Worm (Caenorhabditis elegans) whole organism, late embryonic: ENCODE results near the gene D2007.2.

ENCODE experiments used
- C08G9.2 ChIP-seq: sonication (generic microtip); optimal IDR thresholded peaks from 2 replicates; lab custom pipeline; 2016; ENCODE audit warnings: mild to moderate bottlenecking, missing genetic modification characterization, moderate library complexity, missing compliant biosample characterization
- C38D4.7 ChIP-seq: fragments of 200-800 bp; sonication (Bioruptor generic); optimal IDR thresholded peaks from 2 replicates; lab custom pipeline; 2018; ENCODE audit warnings: mild to moderate bottlenecking, missing genetic modification characterization, moderate library complexity, missing compliant biosample characterization
- F13H6.1 ChIP-seq: sonication (generic microtip); optimal IDR thresholded peaks from 2 replicates; lab custom pipeline; 2016; ENCODE audit warnings: missing genetic modification characterization, missing compliant biosample characterization
- K02D7.2 ChIP-seq: sonication (generic microtip); optimal IDR thresholded peaks from 2 replicates; lab custom pipeline; 2017; ENCODE audit warnings: mild to moderate bottlenecking, missing genetic modification characterization, missing compliant biosample characterization
- T23F11.4 ChIP-seq: fragments of 200-800 bp; sonication (Bioruptor generic); optimal IDR thresholded peaks from 2 replicates; lab custom pipeline; 2018; ENCODE audit warnings: mild to moderate bottlenecking, missing genetic modification characterization, missing compliant biosample characterization
- Y22D7AL.16 ChIP-seq: sonication (generic microtip); optimal IDR thresholded peaks from 2 replicates; lab custom pipeline; 2016; ENCODE audit warnings: missing genetic modification characterization, missing compliant biosample characterization
- ahr-1 ChIP-seq: sonication (generic microtip); optimal IDR thresholded peaks from 2 replicates; lab custom pipeline; 2016; ENCODE audit warnings: missing genetic modification characterization, missing compliant biosample characterization
- ama-1 ChIP-seq: fragments of 150-350 bp; optimal IDR thresholded peaks from 2 replicates; lab custom pipeline; 2014
- ceh-19 ChIP-seq: fragments of 200-800 bp; sonication (Bioruptor generic); optimal IDR thresholded peaks from 2 replicates; lab custom pipeline; 2018; ENCODE audit warnings: mild to moderate bottlenecking, missing genetic modification characterization, missing compliant biosample characterization
- ceh-2 ChIP-seq: sonication (generic microtip); optimal IDR thresholded peaks from 2 replicates; lab custom pipeline; 2016; ENCODE audit warnings: missing genotype, missing genetic modification characterization, missing compliant biosample characterization
- ceh-30 ChIP-seq: fragments of 150-350 bp; optimal IDR thresholded peaks from 2 replicates; lab custom pipeline; 2014; ENCODE audit warnings: missing biosample characterization, missing genetic modification characterization
- ceh-31 ChIP-seq: sonication (generic microtip); optimal IDR thresholded peaks from 2 replicates; lab custom pipeline; 2016; ENCODE audit warnings: missing genetic modification characterization, missing compliant biosample characterization
- ceh-45 ChIP-seq: fragments of 200-800 bp; sonication (Bioruptor generic); IDR thresholded peaks from 2 replicates; pipeline ENCODE4 v1.3.6; 2022; ENCODE audit warnings: missing genetic modification reagents, missing genetic modification characterization, missing compliant biosample characterization
- ceh-48 ChIP-seq: sonication (generic microtip); optimal IDR thresholded peaks from 2 replicates; lab custom pipeline; 2016; ENCODE audit warnings: missing genetic modification characterization, inconsistent platforms, missing compliant biosample characterization
- ceh-6 ChIP-seq: fragments of 200-800 bp; sonication (Bioruptor generic); optimal IDR thresholded peaks from 2 replicates; lab custom pipeline; 2018; ENCODE audit warnings: mild to moderate bottlenecking, missing genetic modification characterization, missing compliant biosample characterization
- ceh-9 ChIP-seq: sonication (generic microtip); optimal IDR thresholded peaks from 2 replicates; lab custom pipeline; 2016; ENCODE audit warnings: mild to moderate bottlenecking, missing genetic modification characterization, inconsistent platforms, missing compliant biosample characterization
- che-1 ChIP-seq: sonication (generic microtip); optimal IDR thresholded peaks from 2 replicates; lab custom pipeline; 2016; ENCODE audit warnings: mild to moderate bottlenecking, missing genetic modification characterization, missing compliant biosample characterization
- dmd-4 ChIP-seq: sonication (generic microtip); optimal IDR thresholded peaks from 2 replicates; lab custom pipeline; 2016; ENCODE audit warnings: borderline replicate concordance, missing genetic modification characterization, missing compliant biosample characterization
- dve-1 ChIP-seq: sonication (generic microtip); optimal IDR thresholded peaks from 2 replicates; lab custom pipeline; 2017; ENCODE audit warnings: antibody characterized with exemption, mild to moderate bottlenecking, missing genetic modification characterization, missing compliant biosample characterization
- elt-2 ChIP-seq: sonication (generic microtip); optimal IDR thresholded peaks from 2 replicates; lab custom pipeline; 2016; ENCODE audit warnings: missing genetic modification reagents, missing genetic modification characterization, missing compliant biosample characterization
- elt-4 ChIP-seq: sonication (generic microtip); optimal IDR thresholded peaks from 2 replicates; lab custom pipeline; 2016; ENCODE audit warnings: missing genetic modification characterization, missing compliant biosample characterization
- ets-4 ChIP-seq: sonication (generic microtip); optimal IDR thresholded peaks from 2 replicates; lab custom pipeline; 2016; ENCODE audit warnings: missing genetic modification characterization, missing compliant biosample characterization
- eyg-1 ChIP-seq: sonication (generic microtip); optimal IDR thresholded peaks from 2 replicates; lab custom pipeline; 2016; ENCODE audit warnings: missing genotype, missing genetic modification characterization, missing compliant biosample characterization
- fax-1 ChIP-seq: sonication (generic microtip); optimal IDR thresholded peaks from 2 replicates; lab custom pipeline; 2016; ENCODE audit warnings: missing genotype, missing genetic modification characterization, missing compliant biosample characterization
- fkh-10 ChIP-seq: fragments of 150-350 bp; optimal IDR thresholded peaks from 2 replicates; lab custom pipeline; 2014; ENCODE audit warnings: missing biosample characterization, missing genetic modification reagents, missing genetic modification characterization
- hlh-15 ChIP-seq: sonication (generic microtip); optimal IDR thresholded peaks from 2 replicates; lab custom pipeline; 2016; ENCODE audit warnings: missing genetic modification characterization, missing compliant biosample characterization
- hlh-30 ChIP-seq: sonication (generic microtip); optimal IDR thresholded peaks from 2 replicates; lab custom pipeline; 2017; ENCODE audit warnings: antibody characterized with exemption, missing genetic modification characterization, missing compliant biosample characterization; ENCODE audit not compliant: insufficient read depth
- hlh-6 ChIP-seq: sonication (generic microtip); optimal IDR thresholded peaks from 2 replicates; lab custom pipeline; 2016; ENCODE audit warnings: missing genotype, missing genetic modification characterization, missing compliant biosample characterization
- hlh-8 ChIP-seq: sonication (generic microtip); optimal IDR thresholded peaks from 2 replicates; lab custom pipeline; 2016; ENCODE audit warnings: missing genotype, missing genetic modification characterization, missing compliant biosample characterization
- lim-6 ChIP-seq: sonication (generic microtip); optimal IDR thresholded peaks from 2 replicates; lab custom pipeline; 2016; ENCODE audit warnings: missing genetic modification characterization, missing compliant biosample characterization
- lin-11 ChIP-seq: fragments of 200-800 bp; sonication (Bioruptor generic); optimal IDR thresholded peaks from 2 replicates; lab custom pipeline; 2018; ENCODE audit warnings: mild to moderate bottlenecking, missing genetic modification characterization, missing compliant biosample characterization
- madf-2 ChIP-seq: sonication (generic microtip); optimal IDR thresholded peaks from 2 replicates; lab custom pipeline; 2017; ENCODE audit warnings: missing genetic modification characterization, missing compliant biosample characterization
- mec-3 ChIP-seq: sonication (generic microtip); optimal IDR thresholded peaks from 2 replicates; lab custom pipeline; 2016; ENCODE audit warnings: borderline replicate concordance, missing genetic modification characterization, missing compliant biosample characterization
- nhr-11 ChIP-seq: fragments of 150-350 bp; optimal IDR thresholded peaks from 2 replicates; lab custom pipeline; 2014; ENCODE audit warnings: missing biosample characterization, missing genetic modification characterization
- odd-2 ChIP-seq: sonication (generic microtip); optimal IDR thresholded peaks from 2 replicates; lab custom pipeline; 2017; ENCODE audit warnings: antibody characterized with exemption, mild to moderate bottlenecking, missing genetic modification characterization, missing compliant biosample characterization
- pag-3 ChIP-seq: sonication (generic microtip); optimal IDR thresholded peaks from 2 replicates; lab custom pipeline; 2016; ENCODE audit warnings: missing compliant biosample characterization, missing genetic modification characterization, borderline replicate concordance
- pat-9 ChIP-seq: fragments of 200-800 bp; sonication (Bioruptor generic); optimal IDR thresholded peaks from 2 replicates; lab custom pipeline; 2018; ENCODE audit warnings: mild to moderate bottlenecking, missing genetic modification characterization, moderate library complexity, missing compliant biosample characterization
- pax-1 ChIP-seq: fragments of 150-350 bp; optimal IDR thresholded peaks from 2 replicates; lab custom pipeline; 2014; ENCODE audit warnings: missing biosample characterization, missing genetic modification characterization
- pha-4 ChIP-seq: fragments of 150-350 bp; optimal IDR thresholded peaks from 2 replicates; lab custom pipeline; 2018; ENCODE audit warnings: missing biosample characterization, missing genetic modification reagents, missing genetic modification characterization
- pqm-1 ChIP-seq: sonication (generic microtip); optimal IDR thresholded peaks from 2 replicates; lab custom pipeline; 2016; ENCODE audit warnings: missing genetic modification characterization, missing compliant biosample characterization
- pros-1 ChIP-seq: fragments of 150-350 bp; optimal IDR thresholded peaks from 2 replicates; lab custom pipeline; 2014; ENCODE audit warnings: missing biosample characterization, missing genetic modification reagents, missing genetic modification characterization
- ref-2 ChIP-seq: sonication (generic microtip); optimal IDR thresholded peaks from 2 replicates; lab custom pipeline; 2016; ENCODE audit warnings: missing genetic modification characterization, missing compliant biosample characterization
- rnt-1 ChIP-seq: sonication (generic microtip); optimal IDR thresholded peaks from 2 replicates; lab custom pipeline; 2016; ENCODE audit warnings: missing genetic modification characterization, missing compliant biosample characterization
- sdc-2 ChIP-seq: sonication (generic microtip); optimal IDR thresholded peaks from 2 replicates; lab custom pipeline; 2016; ENCODE audit warnings: missing genotype, missing genetic modification characterization, missing compliant biosample characterization
- sox-2 ChIP-seq: fragments of 200-800 bp; sonication (Bioruptor generic); IDR thresholded peaks from 2 replicates; pipeline ENCODE4 v1.3.6; 2022; ENCODE audit warnings: missing genetic modification reagents, missing genetic modification characterization, missing compliant biosample characterization
- tbx-7 ChIP-seq: sonication (generic microtip); optimal IDR thresholded peaks from 2 replicates; lab custom pipeline; 2016; ENCODE audit warnings: missing genotype, missing genetic modification characterization, missing compliant biosample characterization
- unc-3 ChIP-seq, 2 experiments: fragments of 200-800 bp in 1 of 2; sonication (Bioruptor generic) in 1 of 2; sonication (generic microtip) in 1 of 2; conservative IDR thresholded peaks in 1 of 2; optimal IDR thresholded peaks in 1 of 2; 2 replicates each; pipeline versions ENCODE4 v1.3.6 to Lab custom; 2016 to 2022; ENCODE audit warnings: missing compliant biosample characterization in 2 of 2, missing genetic modification characterization in 2 of 2, missing genetic modification reagents in 1 of 2
- unc-86 ChIP-seq: sonication (generic microtip); optimal IDR thresholded peaks from 2 replicates; lab custom pipeline; 2016; ENCODE audit warnings: missing genetic modification characterization, missing compliant biosample characterization
- zip-5 ChIP-seq: sonication (generic microtip); optimal IDR thresholded peaks from 2 replicates; lab custom pipeline; 2016; ENCODE audit warnings: missing genetic modification characterization, missing compliant biosample characterization

Gene D2007.2

ce11 chrIII:8108490-8108889 is 40.3 kb upstream of the D2007.2 start, which contains the start of gene C14B9.3:
Gene C14B9.3, plus strand, starts transcription at chrIII:8108790.
- no peak for TF ChIP-seq dmd-4 (tag; lab: Kevin White, UChicago)
- TF ChIP-seq dve-1 = no peak
- TF ChIP-seq odd-2 = no peak
- no peak for TF ChIP-seq che-1 (tag; lab: Kevin White, UChicago)
- no peak for TF ChIP-seq lin-11 (tag; lab: Kevin White, UChicago)

ce11 chrIII:8109459-8110057 is 39.2 kb upstream of the D2007.2 start:
- TF ChIP-seq ceh-48 (tag; lab: Kevin White, UChicago) = peak; percentile 67
- peak; percentile 73 for TF ChIP-seq ceh-2 (tag; lab: Kevin White, UChicago)
- TF ChIP-seq pat-9 (tag; lab: Kevin White, UChicago) = peak; percentile 69
- peak; percentile 58 for TF ChIP-seq zip-5 (tag; lab: Kevin White, UChicago)
- peak; percentile 53; the same call in 1 of the 2 replicates for TF ChIP-seq ceh-45 (GFP tag; lab: Robert Waterston, UW)
- peak; percentile 60 for TF ChIP-seq T23F11.4 (GFP tag; lab: Kevin White, UChicago)
- peak; percentile 71 for TF ChIP-seq eyg-1
- TF ChIP-seq ref-2 (tag; lab: Kevin White, UChicago) = peak; percentile 88
- peak; percentile 30 for TF ChIP-seq Y22D7AL.16
- no peak for TF ChIP-seq pax-1 (tag; lab: Kevin White, UChicago)
- no peak for TF ChIP-seq nhr-11 (tag; lab: Kevin White, UChicago)
- peak; percentile 88 for TF ChIP-seq hlh-6 (tag; lab: Kevin White, UChicago)
- TF ChIP-seq ceh-31 (tag; lab: Kevin White, UChicago) = peak; percentile 52
- TF ChIP-seq pqm-1 (tag; lab: Kevin White, UChicago) = peak; percentile 22
- TF ChIP-seq pros-1 = no peak
- no peak for TF ChIP-seq F13H6.1 (tag; lab: Kevin White, UChicago)
- peak; percentile 65 for TF ChIP-seq hlh-30 (tag; lab: Kevin White, UChicago)
- TF ChIP-seq C08G9.2 (tag; lab: Kevin White, UChicago) = peak; percentile 58
- no peak for TF ChIP-seq pha-4 (tag; lab: Kevin White, UChicago)
- peak; percentile 71 for TF ChIP-seq sdc-2 (tag; lab: Kevin White, UChicago)
- peak; percentile 23 for TF ChIP-seq dmd-4 (tag; lab: Kevin White, UChicago)
- no peak for TF ChIP-seq ama-1 (lab: Kevin White, UChicago)
- no peak for TF ChIP-seq ceh-9
- no peak for TF ChIP-seq pag-3 (tag; lab: Kevin White, UChicago)
- no peak for TF ChIP-seq mec-3
- peak; percentile 41 for TF ChIP-seq fkh-10 (GFP tag; lab: Kevin White, UChicago)
- peak; percentile 78 for TF ChIP-seq ceh-19 (GFP tag; lab: Kevin White, UChicago)
- peak; percentile 70 for TF ChIP-seq elt-2
- TF ChIP-seq madf-2 = peak; percentile 75
- TF ChIP-seq lin-11 (tag; lab: Kevin White, UChicago) = peak; percentile 54
- peak; percentile 44 for TF ChIP-seq ahr-1 (tag; lab: Kevin White, UChicago)
- TF ChIP-seq ceh-30 (tag; lab: Kevin White, UChicago) = no peak
- TF ChIP-seq hlh-8 (tag; lab: Kevin White, UChicago) = peak; percentile 60
- peak; percentile 28 for TF ChIP-seq K02D7.2
- TF ChIP-seq che-1 (tag; lab: Kevin White, UChicago) = peak; percentile 72
- peak; percentile 81 for TF ChIP-seq ceh-6 (GFP tag; lab: Kevin White, UChicago)
- no peak; the same call in 1 of the 2 replicates for TF ChIP-seq unc-3 (GFP tag; conservative IDR thresholded peaks at IDR 0.05; lab: Robert Waterston, UW)
- TF ChIP-seq unc-3 (tag; optimal IDR thresholded peaks at IDR 0.05; lab: Kevin White, UChicago) = peak; percentile 59
- TF ChIP-seq rnt-1 (tag; lab: Kevin White, UChicago) = peak; percentile 63
- peak; percentile 71 for TF ChIP-seq sox-2 (GFP tag; lab: Robert Waterston, UW)
- peak; percentile 69 for TF ChIP-seq fax-1
- TF ChIP-seq C38D4.7 (GFP tag; lab: Kevin White, UChicago) = peak; percentile 72
- no peak for TF ChIP-seq elt-4 (tag; lab: Kevin White, UChicago)
- peak; percentile 58 for TF ChIP-seq hlh-15 (tag; lab: Kevin White, UChicago)
- peak; percentile 33 for TF ChIP-seq unc-86 (tag; lab: Kevin White, UChicago)
- TF ChIP-seq lim-6 (tag; lab: Kevin White, UChicago) = no peak
- peak; percentile 54 for TF ChIP-seq odd-2
- TF ChIP-seq ets-4 (tag; lab: Kevin White, UChicago) = no peak
- peak; percentile 32 for TF ChIP-seq tbx-7 (tag; lab: Kevin White, UChicago)
